Worm (Caenorhabditis elegans) whole organism, dauer: ENCODE results near the gene mff-1.

Experiments
- unc-62 ChIP-seq: sonication (generic microtip); optimal IDR thresholded peaks from 2 replicates; lab custom pipeline; 2017; ENCODE audit warnings: missing biosample characterization, missing genetic modification reagents, missing genetic modification characterization

The mff-1 gene

ce11 chrX:12999567-12999966 lies 12.5 kb upstream of the mff-1 start:
- TF ChIP-seq unc-62 (GFP tag; lab: Kevin White, UChicago): no peak

ce11 chrX:12996161-12996560 lies 9.1 kb upstream of the mff-1 start:
- TF ChIP-seq unc-62 (GFP tag; lab: Kevin White, UChicago): no peak

ce11 chrX:12990529-12991520 lies 3.8 kb upstream of the mff-1 start, which contains the start of the genes F11C1.1 and vwa-8:
Gene F11C1.1, minus strand, starts transcription at chrX:12990579.
Gene vwa-8, plus strand, starts transcription at chrX:12991470.
- no peak for TF ChIP-seq unc-62 (GFP tag; lab: Kevin White, UChicago)

- no peak for TF ChIP-seq unc-62 (GFP tag; lab: Kevin White, UChicago)
Measured at ce11 chrX:12989205-12989604, 2.2 kb upstream of the mff-1 start, which contains the start of gene F11C1.7. Gene F11C1.7, plus strand, starts transcription at chrX:12989344.

ce11 chrX:12982725-12983124 lies 4.3 kb downstream of the mff-1 start:
- no peak for TF ChIP-seq unc-62 (GFP tag; lab: Kevin White, UChicago)

- no peak for TF ChIP-seq unc-62 (GFP tag; lab: Kevin White, UChicago)
Measured at ce11 chrX:12981393-12981792, 5.6 kb downstream of the mff-1 start, which contains the start of gene scav-4. Gene scav-4, plus strand, starts transcription at chrX:12981775.

ce11 chrX:12979747-12980146 lies 7.3 kb downstream of the mff-1 start:
- no peak for TF ChIP-seq unc-62 (GFP tag; lab: Kevin White, UChicago)

- TF ChIP-seq unc-62 (GFP tag; lab: Kevin White, UChicago): no peak
Measured at ce11 chrX:12978569-12978968, 8.4 kb downstream of the mff-1 start.

- no peak for TF ChIP-seq unc-62 (GFP tag; lab: Kevin White, UChicago)
Measured at ce11 chrX:12977451-12977850, 9.6 kb downstream of the mff-1 start, which contains the start of gene F11C1.9. Gene F11C1.9, minus strand, starts transcription at chrX:12977551.

ce11 chrX:12976774-12977173 lies 10.2 kb downstream of the mff-1 start, which contains the start of the genes F11C1.4 and F11C1.10:
Gene F11C1.4, plus strand, starts transcription at chrX:12977074.
Gene F11C1.10, plus strand, starts transcription at chrX:12977082.
- no peak for TF ChIP-seq unc-62 (GFP tag; lab: Kevin White, UChicago)

- TF ChIP-seq unc-62 (GFP tag; lab: Kevin White, UChicago): no peak
Measured at ce11 chrX:12975595-12976089, 11.4 kb downstream of the mff-1 start, which contains the start of gene ppk-3. Gene ppk-3, minus strand, starts transcription at chrX:12975645.

ce11 chrX:12965163-12965562 lies 21.9 kb downstream of the mff-1 start, which contains the start of gene frpr-2:
Gene frpr-2, plus strand, starts transcription at chrX:12965463.
- TF ChIP-seq unc-62 (GFP tag; lab: Kevin White, UChicago): no peak

- no peak for TF ChIP-seq unc-62 (GFP tag; lab: Kevin White, UChicago)
Measured at ce11 chrX:12958897-12959296, 28.1 kb downstream of the mff-1 start.

ce11 chrX:12951175-12951574 lies 35.8 kb downstream of the mff-1 start:
- no peak for TF ChIP-seq unc-62 (GFP tag; lab: Kevin White, UChicago)

- no peak for TF ChIP-seq unc-62 (GFP tag; lab: Kevin White, UChicago)
Measured at ce11 chrX:12946533-12946932, 40.5 kb downstream of the mff-1 start, which contains the start of gene C05E7.3. Gene C05E7.3, minus strand, starts transcription at chrX:12946633.

- TF ChIP-seq unc-62 (GFP tag; lab: Kevin White, UChicago): no peak
Measured at ce11 chrX:12944661-12945060, 42.4 kb downstream of the mff-1 start.
